Worm (Caenorhabditis elegans) whole organism, L2 larva: ENCODE results near the gene tre-3.
A peak's percentile ranks its signal among the peaks of the same experiment; 100 is the strongest.

Source experiments
- C34F6.9 ChIP-seq: fragments of 150-350 bp; optimal IDR thresholded peaks from 2 replicates; lab custom pipeline; 2014; ENCODE audit warnings: missing biosample characterization, missing genetic modification characterization
- Y55F3AM.14 ChIP-seq: fragments of 200-800 bp; sonication (Bioruptor generic); optimal IDR thresholded peaks from 2 replicates; lab custom pipeline; 2018; ENCODE audit warnings: mild to moderate bottlenecking, missing genetic modification characterization, missing compliant biosample characterization
- alr-1 ChIP-seq: fragments of 150-350 bp; optimal IDR thresholded peaks from 2 replicates; lab custom pipeline; 2014; ENCODE audit warnings: missing biosample characterization, missing genetic modification characterization
- ama-1 ChIP-seq: fragments of 150-350 bp; optimal IDR thresholded peaks from 2 replicates; lab custom pipeline; 2018; ENCODE audit warnings: inconsistent platforms
- blmp-1 ChIP-seq: sonication (generic microtip); optimal IDR thresholded peaks from 2 replicates; lab custom pipeline; 2017; ENCODE audit warnings: missing genetic modification characterization, mild to moderate bottlenecking, missing compliant biosample characterization, antibody characterized with exemption, moderate library complexity; ENCODE audit not compliant: insufficient read depth
- egl-27 ChIP-seq: sonication (generic microtip); optimal IDR thresholded peaks from 3 replicates; lab custom pipeline; 2017; ENCODE audit warnings: missing biosample characterization, missing genetic modification reagents, missing genetic modification characterization
- gmeb-1 ChIP-seq: fragments of 150-350 bp; optimal IDR thresholded peaks from 2 replicates; lab custom pipeline; 2014; ENCODE audit warnings: missing biosample characterization, missing genetic modification characterization
- lin-13 ChIP-seq: fragments of 150-350 bp; optimal IDR thresholded peaks from 2 replicates; lab custom pipeline; 2014; ENCODE audit warnings: missing biosample characterization, missing genetic modification reagents, missing genetic modification characterization
- lsy-2 ChIP-seq, 2 experiments: fragments of 150-350 bp in 1 of 2; sonication (generic microtip) in 1 of 2; optimal IDR thresholded peaks; 2 replicates each; lab custom pipeline; 2014 to 2017; ENCODE audit warnings: missing biosample characterization in 2 of 2, missing genetic modification characterization in 2 of 2
- mab-5 ChIP-seq: fragments of 150-350 bp; optimal IDR thresholded peaks from 2 replicates; lab custom pipeline; 2014; ENCODE audit warnings: missing biosample characterization, missing genetic modification characterization
- mdl-1 ChIP-seq, 2 experiments: fragments of 150-350 bp in 1 of 2; sonication (generic microtip) in 1 of 2; optimal IDR thresholded peaks; 2 replicates each; lab custom pipeline; 2017; ENCODE audit warnings: missing biosample characterization in 2 of 2, missing genetic modification characterization in 2 of 2
- nhr-10 ChIP-seq: sonication (generic microtip); optimal IDR thresholded peaks from 2 replicates; lab custom pipeline; 2017; ENCODE audit warnings: missing biosample characterization, missing genetic modification characterization
- nhr-12 ChIP-seq: fragments of 150-350 bp; optimal IDR thresholded peaks from 2 replicates; lab custom pipeline; 2014; ENCODE audit warnings: missing biosample characterization, missing genetic modification characterization
- nhr-129 ChIP-seq: fragments of 150-350 bp; optimal IDR thresholded peaks from 2 replicates; lab custom pipeline; 2014; ENCODE audit warnings: missing biosample characterization, missing genetic modification characterization
- nhr-237 ChIP-seq: fragments of 150-350 bp; optimal IDR thresholded peaks from 2 replicates; lab custom pipeline; 2014; ENCODE audit warnings: missing biosample characterization, missing genetic modification characterization
- nhr-25 ChIP-seq: fragments of 150-350 bp; sonication (generic microtip); optimal IDR thresholded peaks from 3 replicates; lab custom pipeline; 2014; ENCODE audit warnings: missing biosample characterization, missing genetic modification characterization
- nhr-6 ChIP-seq: fragments of 150-350 bp; optimal IDR thresholded peaks from 2 replicates; lab custom pipeline; 2014; ENCODE audit warnings: missing biosample characterization, missing genetic modification characterization
- nhr-77 ChIP-seq: fragments of 150-350 bp; optimal IDR thresholded peaks from 2 replicates; lab custom pipeline; 2014; ENCODE audit warnings: missing biosample characterization, missing genetic modification characterization
- peb-1 ChIP-seq: fragments of 150-350 bp; optimal IDR thresholded peaks from 2 replicates; lab custom pipeline; 2014; ENCODE audit warnings: missing biosample characterization, missing genetic modification characterization
- sma-9 ChIP-seq, 2 experiments: fragments of 150-350 bp in 1 of 2; sonication (generic microtip) in 1 of 2; optimal IDR thresholded peaks; 2 replicates each; lab custom pipeline; 2014 to 2016; ENCODE audit warnings: missing genetic modification characterization in 2 of 2, mild to moderate bottlenecking in 1 of 2, missing biosample characterization in 1 of 2, missing compliant biosample characterization in 1 of 2, missing genetic modification reagents in 1 of 2, moderate library complexity in 1 of 2
- unc-39 ChIP-seq: fragments of 150-350 bp; optimal IDR thresholded peaks from 2 replicates; lab custom pipeline; 2014; ENCODE audit warnings: missing biosample characterization, missing genetic modification characterization
- unc-55 ChIP-seq: fragments of 150-350 bp; sonication (generic microtip); optimal IDR thresholded peaks from 3 replicates; lab custom pipeline; 2014; ENCODE audit warnings: missing biosample characterization, missing genetic modification reagents, missing genetic modification characterization
- unc-62 ChIP-seq: fragments of 150-350 bp; optimal IDR thresholded peaks from 2 replicates; lab custom pipeline; 2014; ENCODE audit warnings: missing biosample characterization, missing genetic modification reagents, missing genetic modification characterization
- zag-1 ChIP-seq: fragments of 150-350 bp; optimal IDR thresholded peaks from 2 replicates; lab custom pipeline; 2014; ENCODE audit warnings: missing biosample characterization, missing genetic modification characterization
- ztf-1 ChIP-seq: fragments of 200-800 bp; sonication (Bioruptor generic); conservative IDR thresholded peaks from 2 replicates; pipeline ENCODE4 v1.3.6; 2022; ENCODE audit warnings: missing genetic modification characterization, missing compliant biosample characterization
- ztf-11 ChIP-seq: sonication (generic microtip); optimal IDR thresholded peaks from 2 replicates; lab custom pipeline; 2017; ENCODE audit warnings: missing biosample characterization, missing genetic modification characterization

Gene tre-3

ce11 chrV:11673746-11674365, 41.8 kb downstream of the tre-3 start (continued):
- TF ChIP-seq peb-1 (tag; lab: Kevin White, UChicago) = no peak
- TF ChIP-seq nhr-10 (tag; lab: Kevin White, UChicago) = no peak
- no peak for TF ChIP-seq nhr-6 (tag; lab: Kevin White, UChicago)
- TF ChIP-seq C34F6.9 (tag; lab: Kevin White, UChicago) = no peak
- peak in 1 of 2 experiments; percentile 15 for TF ChIP-seq lsy-2 (tag; optimal IDR thresholded peaks at IDR 0.05; lab: Kevin White, UChicago)
- TF ChIP-seq nhr-77 (tag; lab: Kevin White, UChicago) = no peak
- no peak for TF ChIP-seq ama-1 (lab: Kevin White, UChicago)
- TF ChIP-seq zag-1 = no peak
- no peak for TF ChIP-seq ztf-1
- no peak for TF ChIP-seq ztf-11
- TF ChIP-seq nhr-129 (tag; lab: Kevin White, UChicago) = peak; percentile 30
- no peak for TF ChIP-seq egl-27 (tag; lab: Kevin White, UChicago)
- TF ChIP-seq Y55F3AM.14 = no peak
- no peak for TF ChIP-seq lin-13 (GFP tag; lab: Kevin White, UChicago)

- TF ChIP-seq unc-55 (GFP tag; lab: Kevin White, UChicago) = no peak
- TF ChIP-seq gmeb-1 (tag; lab: Kevin White, UChicago) = no peak
- no peak for TF ChIP-seq nhr-10 (tag; lab: Kevin White, UChicago)
- no peak for TF ChIP-seq nhr-12 (tag; lab: Kevin White, UChicago)
These were observed 43.2 kb downstream of the tre-3 start, which contains the start of gene lgc-44 for ce11 chrV:11672497-11672896. Gene lgc-44 (minus strand): TSS chrV:11672597.

- TF ChIP-seq unc-39 (no peak), blmp-1 (tag; lab: Kevin White, UChicago) (no peak), alr-1 (tag; lab: Kevin White, UChicago) (no peak), nhr-237 (tag; lab: Kevin White, UChicago) (no peak), sma-9 (GFP tag; optimal IDR thresholded peaks at IDR 0.05; lab: Kevin White, UChicago) (no peak), sma-9 (tag; optimal IDR thresholded peaks at IDR 0.05; lab: Kevin White, UChicago) (no peak), C34F6.9 (tag; lab: Kevin White, UChicago) (no peak), mab-5 (no peak), nhr-77 (tag; lab: Kevin White, UChicago) (no peak), mdl-1 (tag; optimal IDR thresholded peaks at IDR 0.05; lab: Kevin White, UChicago) (no peak)
These were observed 48.5 kb downstream of the tre-3 start, which contains the start of gene F46F3.3 for ce11 chrV:11667176-11667575. Gene F46F3.3 (plus strand): TSS chrV:11667476.

ce11 chrV:11664875-11665384, 50.8 kb downstream of the tre-3 start, which contains the start of gene ceh-27:
Gene ceh-27 (minus strand): TSS chrV:11665102.
- TF ChIP-seq blmp-1 (tag; lab: Kevin White, UChicago) (no peak), mab-5 (no peak), C34F6.9 (tag; lab: Kevin White, UChicago) (no peak), nhr-237 (tag; lab: Kevin White, UChicago) (no peak), peb-1 (tag; lab: Kevin White, UChicago) (no peak)

- no peak for TF ChIP-seq nhr-25 (tag; lab: Kevin White, UChicago)
- TF ChIP-seq mab-5 = no peak
- TF ChIP-seq Y55F3AM.14 = no peak
- TF ChIP-seq ama-1 (lab: Kevin White, UChicago) = no peak
- TF ChIP-seq unc-62 (GFP tag; lab: Kevin White, UChicago) = no peak
- TF ChIP-seq nhr-6 (tag; lab: Kevin White, UChicago) = no peak
These were observed 55.1 kb downstream of the tre-3 start for ce11 chrV:11660566-11660965.
